Fruit fly (Drosophila melanogaster): ENCODE results near the gene CG10650.

The CG10650 gene

DNA sequence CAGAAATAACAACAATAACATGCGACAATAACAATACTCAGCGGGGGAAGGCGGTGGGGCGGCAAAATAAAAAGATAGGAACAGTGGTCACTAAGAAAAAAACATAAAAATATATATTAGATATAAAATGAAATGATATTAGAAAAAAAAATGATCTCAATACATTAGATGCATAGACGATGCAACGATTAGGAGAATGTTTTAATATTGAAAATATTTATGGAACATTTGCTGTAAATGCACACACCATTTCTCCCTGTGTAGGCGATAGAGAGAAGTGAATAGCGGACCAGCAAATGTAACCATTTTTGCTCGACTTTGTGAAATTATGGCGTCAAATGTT lies 29.5 kb downstream of the CG10650 start (continued):
- TF ChIP-seq ranshi (GFP tag; IDR thresholded peaks at IDR 0.05) (peak; percentile 84), Ravus (GFP tag; IDR thresholded peaks at IDR 0.05) (peak; percentile 73), Hey (tag; optimal IDR thresholded peaks at IDR 0.05) (no peak), HmgZ (tag; optimal IDR thresholded peaks at IDR 0.05) (peak; percentile 69), CG31365 (tag; optimal IDR thresholded peaks at IDR 0.05) (peak; percentile 44), unc-4 (GFP tag; IDR thresholded peaks at IDR 0.05; ENCODE audit: partially characterized antibody) (no peak), Bdp1 (GFP tag; optimal IDR thresholded peaks at IDR 0.05) (no peak), Dll (GFP tag; IDR thresholded peaks at IDR 0.05; ENCODE audit: partially characterized antibody) (no peak), crp (GFP tag; optimal IDR thresholded peaks at IDR 0.05) (no peak), fd64A (GFP tag; optimal IDR thresholded peaks at IDR 0.05) (no peak), Ada2b (GFP tag; IDR thresholded peaks at IDR 0.05) (peak; percentile 91), psq (GFP tag; optimal IDR thresholded peaks at IDR 0.05) (peak; percentile 11), mirr (GFP tag; optimal IDR thresholded peaks at IDR 0.05) (no peak), Mrtf (GFP tag; IDR thresholded peaks at IDR 0.05) (peak; percentile 82), Sox102F (GFP tag; optimal IDR thresholded peaks at IDR 0.05) (peak; percentile 68), CG13894 (tag; optimal IDR thresholded peaks at IDR 0.05) (peak; percentile 85), CG16815 (GFP tag; optimal IDR thresholded peaks at IDR 0.05) (peak; percentile 8), CG17361 (GFP tag; IDR thresholded peaks at IDR 0.05) (peak; percentile 43), zfh1 (GFP tag; IDR thresholded peaks at IDR 0.05) (peak; percentile 87), CG7963 (GFP tag; IDR thresholded peaks at IDR 0.05; ENCODE audit: partially characterized antibody) (no peak), croc (GFP tag; conservative IDR thresholded peaks at IDR 0.05) (peak; percentile 56), CG3065 (GFP tag; optimal IDR thresholded peaks at IDR 0.05) (peak; percentile 21), CG11456 (GFP tag; IDR thresholded peaks at IDR 0.05) (peak; percentile 94), pfk (GFP tag; optimal IDR thresholded peaks at IDR 0.05) (no peak), p53 (GFP tag; optimal IDR thresholded peaks at IDR 0.05) (no peak), CG9437 (GFP tag; optimal IDR thresholded peaks at IDR 0.05) (no peak), Aef1 (GFP tag; IDR thresholded peaks at IDR 0.05) (peak; percentile 86), sr (GFP tag; IDR thresholded peaks at IDR 0.05) (no peak), CG7839 (tag; optimal IDR thresholded peaks at IDR 0.05) (peak; percentile 86), CG32772 (GFP tag; IDR thresholded peaks at IDR 0.05) (peak; percentile 87), pzg (GFP tag; optimal IDR thresholded peaks at IDR 0.05) (no peak), sna (GFP tag; IDR thresholded peaks at IDR 0.05; ENCODE audit: partially characterized antibody) (no peak), gsb-n (tag; optimal IDR thresholded peaks at IDR 0.05) (peak; percentile 19), Doc3 (GFP tag; IDR thresholded peaks at IDR 0.05; ENCODE audit: partially characterized antibody) (no peak), CG42726 (GFP tag; IDR thresholded peaks at IDR 0.05; ENCODE audit: partially characterized antibody) (no peak), CG16779 (GFP tag; IDR thresholded peaks at IDR 0.05) (no peak), grau (tag; optimal IDR thresholded peaks at IDR 0.05) (peak; percentile 88), lbe (GFP tag; optimal IDR thresholded peaks at IDR 0.05) (no peak), Rx (GFP tag; IDR thresholded peaks at IDR 0.05) (peak; percentile 68; the same call in 1 of the 2 replicates), dmrt11E (tag; optimal IDR thresholded peaks at IDR 0.05) (peak; percentile 60), Drgx (GFP tag; IDR thresholded peaks at IDR 0.05) (peak; percentile 77), fd3F (GFP tag; optimal IDR thresholded peaks at IDR 0.05) (peak; percentile 75), ac (GFP tag; optimal IDR thresholded peaks at IDR 0.05) (no peak), CG6765 (GFP tag; optimal IDR thresholded peaks at IDR 0.05) (peak; percentile 80), pros (GFP tag; optimal IDR thresholded peaks at IDR 0.05) (no peak), CG6654 (GFP tag; optimal IDR thresholded peaks at IDR 0.05) (peak; percentile 30), tup (GFP tag; optimal IDR thresholded peaks at IDR 0.05) (no peak), CG12391 (tag; optimal IDR thresholded peaks at IDR 0.05) (peak; percentile 67), zf30C (GFP tag; optimal IDR thresholded peaks at IDR 0.05) (peak; percentile 69), schlank (tag; optimal IDR thresholded peaks at IDR 0.05) (peak; percentile 49), ttk (GFP tag; IDR thresholded peaks at IDR 0.05) (peak; percentile 84)

Data from whole organism, embryonic.